Worm (Caenorhabditis elegans): ENCODE data around the gene Y48A6C.4.
"Not testable (repeated sequence)": the region's sequence is repeated elsewhere in the genome, so short reads cannot be mapped to it uniquely, and the experiment has no call there.

Y48A6C.4 gene

ce11 chrIII:11101246-11101645 lies 18.4 kb upstream of the Y48A6C.4 start:
- TF ChIP-seq unc-62 (GFP tag; optimal IDR thresholded peaks at IDR 0.05), result no peak

ce11 chrIII:11107327-11107726 lies 12.3 kb upstream of the Y48A6C.4 start:
- TF ChIP-seq unc-62 (GFP tag; optimal IDR thresholded peaks at IDR 0.05), result no peak

- no peak for TF ChIP-seq unc-62 (GFP tag; optimal IDR thresholded peaks at IDR 0.05)
These were observed 8.8 kb upstream of the Y48A6C.4 start for ce11 chrIII:11110756-11111155.

- no peak for TF ChIP-seq unc-62 (GFP tag; optimal IDR thresholded peaks at IDR 0.05)
These were observed 6.9 kb upstream of the Y48A6C.4 start for ce11 chrIII:11112718-11113117.

ce11 chrIII:11113845-11114244 lies 5.8 kb upstream of the Y48A6C.4 start:
- TF ChIP-seq unc-62 (GFP tag; optimal IDR thresholded peaks at IDR 0.05), result no peak

- TF ChIP-seq unc-62 (GFP tag; optimal IDR thresholded peaks at IDR 0.05), result no peak
These were observed 3.6 kb upstream of the Y48A6C.4 start for ce11 chrIII:11115956-11116355.

- no peak for TF ChIP-seq unc-62 (GFP tag; optimal IDR thresholded peaks at IDR 0.05)
These were observed 4.2 kb downstream of the Y48A6C.4 start for ce11 chrIII:11123844-11124243.

ce11 chrIII:11127528-11127927 lies 7.9 kb downstream of the Y48A6C.4 start, which contains the start of gene Y48A6C.8:
Gene Y48A6C.8, minus strand, starts transcription at chrIII:11127628.
- TF ChIP-seq unc-62 (GFP tag; optimal IDR thresholded peaks at IDR 0.05), result no peak

ce11 chrIII:11129363-11129762 lies 9.8 kb downstream of the Y48A6C.4 start:
- no peak for TF ChIP-seq unc-62 (GFP tag; optimal IDR thresholded peaks at IDR 0.05)

- not testable (repeated sequence) for TF ChIP-seq unc-62 (GFP tag; optimal IDR thresholded peaks at IDR 0.05)
These were observed 11.9 kb downstream of the Y48A6C.4 start, which contains the start of gene pha-1 for ce11 chrIII:11131475-11131874. Gene pha-1, plus strand, starts transcription at chrIII:11131775.

- no peak for TF ChIP-seq unc-62 (GFP tag; optimal IDR thresholded peaks at IDR 0.05)
These were observed 19.3 kb downstream of the Y48A6C.4 start, which contains the start of gene fbxa-128 for ce11 chrIII:11138922-11139321. Gene fbxa-128, minus strand, starts transcription at chrIII:11139113.

ce11 chrIII:11141791-11142490 lies 22.3 kb downstream of the Y48A6C.4 start, which contains the start of the genes Y47D3A.1 and pola-1:
Gene Y47D3A.1, minus strand, starts transcription at chrIII:11141841.
Gene pola-1, plus strand, starts transcription at chrIII:11142448.
- no peak for TF ChIP-seq unc-62 (GFP tag; optimal IDR thresholded peaks at IDR 0.05)

ce11 chrIII:11142908-11143307 lies 23.3 kb downstream of the Y48A6C.4 start:
- no peak for TF ChIP-seq unc-62 (GFP tag; optimal IDR thresholded peaks at IDR 0.05)

ce11 chrIII:11149254-11149876 lies 29.8 kb downstream of the Y48A6C.4 start:
- TF ChIP-seq unc-62 (GFP tag; optimal IDR thresholded peaks at IDR 0.05), result no peak

- no peak for TF ChIP-seq unc-62 (GFP tag; optimal IDR thresholded peaks at IDR 0.05)
These were observed 34.9 kb downstream of the Y48A6C.4 start, which contains the start of gene cku-70 for ce11 chrIII:11154527-11154926. Gene cku-70, plus strand, starts transcription at chrIII:11154827.

- no peak for TF ChIP-seq unc-62 (GFP tag; optimal IDR thresholded peaks at IDR 0.05)
These were observed 37.5 kb downstream of the Y48A6C.4 start, which contains the start of gene Y47D3A.31 for ce11 chrIII:11157099-11157498. Gene Y47D3A.31, minus strand, starts transcription at chrIII:11157199.

ce11 chrIII:11157916-11158315 lies 38.3 kb downstream of the Y48A6C.4 start:
- no peak for TF ChIP-seq unc-62 (GFP tag; optimal IDR thresholded peaks at IDR 0.05)
